Fruit fly (Drosophila melanogaster) whole organism, embryonic: ENCODE data around the gene CG32267.
A peak's percentile ranks its signal among the peaks of the same experiment; 100 is the strongest.

Experiments used
- Awh ChIP-seq: fragments of 200-800 bp; sonication (Bioruptor generic); IDR thresholded peaks from 2 replicates; pipeline ENCODE4, ENCODE4 v1.3.6; 2022; ENCODE audit warnings: missing biosample characterization, missing genetic modification characterization
- CG10147 ChIP-seq: fragments of 200-800 bp; sonication (Bioruptor generic); optimal IDR thresholded peaks from 2 replicates; lab custom pipeline; 2019; ENCODE audit warnings: missing biosample characterization, mild to moderate bottlenecking, missing genetic modification characterization, moderate library complexity
- CG10654 ChIP-seq: fragments of 200-800 bp; sonication (Bioruptor generic); optimal IDR thresholded peaks from 2 replicates; lab custom pipeline; 2016; ENCODE audit warnings: missing biosample characterization, missing genetic modification characterization
- CG11093 ChIP-seq: fragments of 200-800 bp; sonication (Bioruptor generic); IDR thresholded peaks from 3 replicates; pipeline ENCODE4 v1.3.6; 2022; ENCODE audit warnings: missing biosample characterization, missing genetic modification characterization
- CG12299 ChIP-seq: fragments of 200-800 bp; sonication (Bioruptor generic); optimal IDR thresholded peaks from 2 replicates; lab custom pipeline; 2018; ENCODE audit warnings: missing biosample characterization, mild to moderate bottlenecking, missing genetic modification characterization
- CG14014 ChIP-seq: fragments of 200-800 bp; sonication (Bioruptor generic); IDR thresholded peaks from 2 replicates; pipeline ENCODE4 v1.3.6; 2022; ENCODE audit warnings: missing biosample characterization, missing genetic modification characterization
- CG14667 ChIP-seq: fragments of 200-800 bp; sonication (Bioruptor generic); IDR thresholded peaks from 2 replicates; pipeline ENCODE4 v1.3.6; 2022; ENCODE audit warnings: missing biosample characterization, missing genetic modification characterization
- CG14710 ChIP-seq: fragments of 200-800 bp; sonication (Bioruptor generic); optimal IDR thresholded peaks from 3 replicates; lab custom pipeline; 2019; ENCODE audit warnings: missing biosample characterization, mild to moderate bottlenecking, missing genetic modification characterization, moderate library complexity
- CG16815 ChIP-seq: fragments of 200-800 bp; sonication (Bioruptor generic); optimal IDR thresholded peaks from 3 replicates; lab custom pipeline; 2017; ENCODE audit warnings: missing biosample characterization, mild to moderate bottlenecking, missing genetic modification characterization
- CG16863 ChIP-seq: fragments of 200-800 bp; sonication (Bioruptor generic); optimal IDR thresholded peaks from 3 replicates; lab custom pipeline; 2016; ENCODE audit warnings: missing biosample characterization, missing genetic modification characterization
- CG17385 ChIP-seq: fragments of 200-800 bp; sonication (Bioruptor generic); optimal IDR thresholded peaks from 3 replicates; lab custom pipeline; 2018; ENCODE audit warnings: missing biosample characterization, mild to moderate bottlenecking, missing genetic modification characterization
- CG18011 ChIP-seq: fragments of 200-800 bp; sonication (Bioruptor generic); optimal IDR thresholded peaks from 2 replicates; lab custom pipeline; 2017; ENCODE audit warnings: missing biosample characterization, missing genetic modification characterization, mild to moderate bottlenecking, moderate library complexity, missing genotype
- CG18599 ChIP-seq: fragments of 200-800 bp; sonication (Bioruptor generic); optimal IDR thresholded peaks from 3 replicates; lab custom pipeline; 2017; ENCODE audit warnings: missing biosample characterization, missing genetic modification characterization, mild to moderate bottlenecking, moderate library complexity, missing genetic modification reagents
- CG2120 ChIP-seq: fragments of 200-800 bp; sonication (Bioruptor generic); optimal IDR thresholded peaks from 3 replicates; lab custom pipeline; 2016; ENCODE audit warnings: missing biosample characterization, missing genetic modification characterization
- CG2202 ChIP-seq: fragments of 200-800 bp; sonication (Bioruptor generic); optimal IDR thresholded peaks from 2 replicates; lab custom pipeline; 2018; ENCODE audit warnings: missing biosample characterization, mild to moderate bottlenecking, missing genetic modification characterization
- CG2875 ChIP-seq: fragments of 200-800 bp; sonication (Bioruptor generic); optimal IDR thresholded peaks from 2 replicates; lab custom pipeline; 2017; ENCODE audit warnings: missing biosample characterization, mild to moderate bottlenecking, missing genetic modification characterization, missing genetic modification reagents
- CG3838 ChIP-seq: fragments of 200-800 bp; sonication (Bioruptor generic); optimal IDR thresholded peaks from 3 replicates; lab custom pipeline; 2016; ENCODE audit warnings: missing biosample characterization, missing genetic modification characterization
- CG4424 ChIP-seq: fragments of 200-800 bp; sonication (Bioruptor generic); optimal IDR thresholded peaks from 3 replicates; lab custom pipeline; 2016; ENCODE audit warnings: missing biosample characterization, missing genetic modification characterization
- CG6765 ChIP-seq: fragments of 200-800 bp; sonication (Bioruptor generic); optimal IDR thresholded peaks from 3 replicates; lab custom pipeline; 2017; ENCODE audit warnings: missing biosample characterization, mild to moderate bottlenecking, missing genetic modification characterization
- CG6791 ChIP-seq: fragments of 200-800 bp; sonication (Bioruptor generic); IDR thresholded peaks from 3 replicates; pipeline ENCODE4 v1.3.6; 2022; ENCODE audit warnings: missing biosample characterization, missing genetic modification characterization; ENCODE audit not compliant: partially characterized antibody
- CG7786 ChIP-seq: fragments of 200-800 bp; sonication (Bioruptor generic); optimal IDR thresholded peaks from 2 replicates; lab custom pipeline; 2016; ENCODE audit warnings: missing biosample characterization, missing genetic modification characterization
- CG8290 ChIP-seq, 3 experiments: fragments of 200-800 bp; sonication (Bioruptor generic); optimal IDR thresholded peaks; 2 replicates each; lab custom pipeline; 2016 to 2019; ENCODE audit warnings: missing biosample characterization in 3 of 3, missing genetic modification characterization in 3 of 3, mild to moderate bottlenecking in 2 of 3, moderate library complexity in 1 of 3
- CG8388 ChIP-seq: fragments of 200-800 bp; sonication (Bioruptor generic); optimal IDR thresholded peaks from 2 replicates; lab custom pipeline; 2019; ENCODE audit warnings: missing biosample characterization, mild to moderate bottlenecking, missing genetic modification characterization, moderate library complexity
- CHES-1-like ChIP-seq: fragments of 200-800 bp; sonication (Bioruptor generic); optimal IDR thresholded peaks from 2 replicates; lab custom pipeline; 2016; ENCODE audit warnings: missing biosample characterization, missing genetic modification characterization
- D19B ChIP-seq: fragments of 200-800 bp; sonication (Bioruptor generic); optimal IDR thresholded peaks from 2 replicates; lab custom pipeline; 2017; ENCODE audit warnings: missing biosample characterization, mild to moderate bottlenecking, missing genetic modification characterization
- GATAe ChIP-seq: fragments of 200-800 bp; sonication (Bioruptor generic); conservative IDR thresholded peaks from 2 replicates; pipeline ENCODE4 v1.3.6; 2022; ENCODE audit warnings: missing biosample characterization, missing genetic modification characterization
- Gug ChIP-seq: fragments of 200-800 bp; sonication (Bioruptor generic); IDR thresholded peaks from 4 replicates; pipeline ENCODE4 v1.3.6; 2022; ENCODE audit warnings: missing biosample characterization, missing genetic modification characterization
- HLH4C ChIP-seq: fragments of 200-800 bp; sonication (Bioruptor generic); IDR thresholded peaks from 3 replicates; pipeline ENCODE4 v1.3.6; 2022; ENCODE audit warnings: missing biosample characterization, missing genetic modification characterization; ENCODE audit not compliant: partially characterized antibody
- HmgD ChIP-seq: fragments of 200-800 bp; sonication (Bioruptor generic); optimal IDR thresholded peaks from 3 replicates; lab custom pipeline; 2016; ENCODE audit warnings: missing biosample characterization, missing genetic modification characterization
- Hmr ChIP-seq: fragments of 200-800 bp; sonication (Bioruptor generic); optimal IDR thresholded peaks from 3 replicates; lab custom pipeline; 2017; ENCODE audit warnings: mild to moderate bottlenecking, missing biosample characterization, missing genetic modification reagents, missing genetic modification characterization
- Hsf ChIP-seq: fragments of 200-800 bp; sonication (Bioruptor generic); optimal IDR thresholded peaks from 3 replicates; lab custom pipeline; 2016; ENCODE audit warnings: missing biosample characterization, missing genetic modification characterization
- MTF-1 ChIP-seq: fragments of 200-800 bp; sonication (Bioruptor generic); optimal IDR thresholded peaks from 2 replicates; lab custom pipeline; 2018; ENCODE audit warnings: missing biosample characterization, mild to moderate bottlenecking, missing genetic modification characterization, borderline replicate concordance
- Med ChIP-seq: fragments of 200-800 bp; sonication (Bioruptor generic); peaks from one replicate; lab custom pipeline; 2016; ENCODE audit warnings: missing biosample characterization, missing genetic modification characterization, mild to moderate bottlenecking, inconsistent platforms, moderate library complexity
- Meics ChIP-seq: fragments of 200-800 bp; sonication (Bioruptor generic); optimal IDR thresholded peaks from 2 replicates; lab custom pipeline; 2017; ENCODE audit warnings: missing biosample characterization, mild to moderate bottlenecking, missing genetic modification characterization
- Ptx1 ChIP-seq: fragments of 200-800 bp; sonication (Bioruptor generic); IDR thresholded peaks from 2 replicates; pipeline ENCODE4 v1.3.6; 2022; ENCODE audit warnings: missing biosample characterization, missing genetic modification characterization
- Sin3A ChIP-seq: fragments of >200 bp; optimal IDR thresholded peaks from 2 replicates; lab custom pipeline; 2018
- Six4 ChIP-seq: fragments of 200-800 bp; sonication (Bioruptor generic); optimal IDR thresholded peaks from 2 replicates; lab custom pipeline; 2016; ENCODE audit warnings: missing biosample characterization, missing genetic modification characterization
- cas ChIP-seq: fragments of 200-800 bp; sonication (Bioruptor generic); IDR thresholded peaks from 2 replicates; pipeline ENCODE4 v1.3.6; 2022; ENCODE audit warnings: missing biosample characterization, missing genetic modification characterization
- ci ChIP-seq: fragments of 200-800 bp; sonication (Bioruptor generic); IDR thresholded peaks from 3 replicates; pipeline ENCODE4 v1.3.6; 2022; ENCODE audit warnings: missing biosample characterization, missing genetic modification characterization
- dysf ChIP-seq: fragments of 200-800 bp; sonication (Bioruptor generic); IDR thresholded peaks from 3 replicates; pipeline ENCODE4 v1.3.6; 2022; ENCODE audit warnings: missing biosample characterization, missing genetic modification characterization
- ewg ChIP-seq: fragments of 200-800 bp; sonication (Bioruptor generic); optimal IDR thresholded peaks from 3 replicates; lab custom pipeline; 2017; ENCODE audit warnings: mild to moderate bottlenecking, missing biosample characterization, missing genetic modification reagents, missing genetic modification characterization
- fd102C ChIP-seq: fragments of 200-800 bp; sonication (Bioruptor generic); optimal IDR thresholded peaks from 2 replicates; lab custom pipeline; 2018; ENCODE audit warnings: missing biosample characterization, mild to moderate bottlenecking, missing genetic modification characterization, moderate library complexity
- gro ChIP-seq: fragments of 200-800 bp; sonication (Bioruptor generic); optimal IDR thresholded peaks from 2 replicates; lab custom pipeline; 2016; ENCODE audit warnings: missing biosample characterization, missing genetic modification characterization
- ind ChIP-seq: fragments of 200-800 bp; sonication (Bioruptor generic); optimal IDR thresholded peaks from 3 replicates; lab custom pipeline; 2016; ENCODE audit warnings: missing biosample characterization, missing genetic modification characterization
- kah ChIP-seq: fragments of 200-800 bp; sonication (Bioruptor generic); optimal IDR thresholded peaks from 2 replicates; lab custom pipeline; 2018; ENCODE audit warnings: missing biosample characterization, mild to moderate bottlenecking, missing genetic modification characterization
- pb ChIP-seq: fragments of 200-800 bp; sonication (Bioruptor generic); optimal IDR thresholded peaks from 3 replicates; lab custom pipeline; 2016; ENCODE audit warnings: missing biosample characterization, missing genetic modification characterization
- psq ChIP-seq: fragments of 200-800 bp; sonication (Bioruptor generic); optimal IDR thresholded peaks from 2 replicates; lab custom pipeline; 2017; ENCODE audit warnings: missing biosample characterization, missing genetic modification characterization
- stc ChIP-seq: fragments of 200-800 bp; sonication (Bioruptor generic); IDR thresholded peaks from 2 replicates; pipeline ENCODE4 v1.3.6; 2022; ENCODE audit warnings: missing biosample characterization, missing genetic modification characterization
- vnd ChIP-seq: fragments of 200-800 bp; sonication (Bioruptor generic); IDR thresholded peaks from 3 replicates; pipeline ENCODE4 v1.3.6; 2022; ENCODE audit warnings: missing biosample characterization, missing genetic modification characterization; ENCODE audit not compliant: partially characterized antibody
- wdn ChIP-seq: fragments of 200-800 bp; sonication (Bioruptor generic); IDR thresholded peaks from 2 replicates; pipeline ENCODE4 v1.3.6; 2022; ENCODE audit warnings: missing biosample characterization, missing genetic modification characterization
- zfh2 ChIP-seq: fragments of 200-800 bp; sonication (Bioruptor generic); optimal IDR thresholded peaks from 2 replicates; lab custom pipeline; 2016; ENCODE audit warnings: missing biosample characterization, missing genetic modification characterization

Gene CG32267

dm6 chr3L:3434882-3435281, 37.0 kb downstream of the CG32267 start (continued):
- TF ChIP-seq CG2875 (GFP tag; lab: Kevin White, UChicago), result peak; percentile 24
- no peak for TF ChIP-seq CG10654 (GFP tag; lab: Kevin White, UChicago)
- no peak for TF ChIP-seq wdn (GFP tag; lab: Robert Waterston, UW)
- TF ChIP-seq psq (GFP tag; lab: Kevin White, UChicago), result no peak
- no peak for TF ChIP-seq gro (GFP tag; lab: Kevin White, UChicago)
- TF ChIP-seq CG2202 (tag; lab: Kevin White, UChicago), result no peak
- no peak for TF ChIP-seq Hsf
- peak; percentile 30 for TF ChIP-seq CG17385 (GFP tag; lab: Kevin White, UChicago)
- no peak for TF ChIP-seq Six4
- peak; percentile 28; the same call in 1 of the 2 replicates for TF ChIP-seq Ptx1
- no peak for TF ChIP-seq GATAe
- peak; percentile 25 for TF ChIP-seq CG14710 (tag; lab: Kevin White, UChicago)
- peak; percentile 35 for TF ChIP-seq CG8388 (GFP tag; lab: Kevin White, UChicago)
- no peak for TF ChIP-seq CG16815 (GFP tag; lab: Kevin White, UChicago)
- no peak for TF ChIP-seq CG14667 (GFP tag; lab: Robert Waterston, UW)
- TF ChIP-seq CG6791 (GFP tag; lab: Robert Waterston, UW), result no peak
- no peak for TF ChIP-seq CG6765 (GFP tag; lab: Kevin White, UChicago)
- TF ChIP-seq CG11093 (GFP tag; lab: Robert Waterston, UW), result peak; percentile 45; the same call in 1 of the 3 replicates
- TF ChIP-seq fd102C (GFP tag; lab: Kevin White, UChicago), result no peak
- TF ChIP-seq stc, result no peak
- TF ChIP-seq CG7786, result no peak
- TF ChIP-seq CG10147 (GFP tag; lab: Kevin White, UChicago), result no peak
- no peak for TF ChIP-seq CG8290 (GFP tag; optimal IDR thresholded peaks at IDR 0.05; lab: Kevin White, UChicago)
- no peak for TF ChIP-seq CG8290 (tag; optimal IDR thresholded peaks at IDR 0.05; lab: Kevin White, UChicago)
- no peak for TF ChIP-seq Meics (GFP tag; lab: Kevin White, UChicago)
- TF ChIP-seq CG12299 (tag; lab: Kevin White, UChicago), result no peak
- TF ChIP-seq cas (GFP tag; lab: Robert Waterston, UW), result no peak
- TF ChIP-seq pb (GFP tag; lab: Kevin White, UChicago), result no peak
- no peak for TF ChIP-seq HmgD (GFP tag; lab: Kevin White, UChicago)
- TF ChIP-seq kah (GFP tag; lab: Kevin White, UChicago), result no peak
- no peak for TF ChIP-seq Gug
- TF ChIP-seq vnd (GFP tag; lab: Robert Waterston, UW), result no peak
- TF ChIP-seq CG3838 (GFP tag; lab: Kevin White, UChicago), result no peak
- no peak for TF ChIP-seq CHES-1-like (GFP tag; lab: Kevin White, UChicago)
- peak; percentile 45; the same call in 2 of the 3 replicates for TF ChIP-seq dysf (GFP tag; lab: Robert Waterston, UW)
- TF ChIP-seq ind (GFP tag; lab: Kevin White, UChicago), result no peak
- peak; percentile 12 for TF ChIP-seq CG18599 (GFP tag; lab: Kevin White, UChicago)
- TF ChIP-seq CG16863 (GFP tag; lab: Kevin White, UChicago), result no peak
- TF ChIP-seq ci, result peak; percentile 85
- TF ChIP-seq Sin3A, result no peak
- TF ChIP-seq MTF-1 (GFP tag; lab: Kevin White, UChicago), result no peak
- no peak for TF ChIP-seq D19B
- TF ChIP-seq zfh2 (GFP tag; lab: Kevin White, UChicago), result no peak
- TF ChIP-seq CG14014 (GFP tag; lab: Robert Waterston, UW), result no peak; the same call in 1 of the 2 replicates
- TF ChIP-seq CG2120 (GFP tag; lab: Kevin White, UChicago), result no peak
- TF ChIP-seq CG4424, result peak; percentile 29
- TF ChIP-seq HLH4C, result no peak
- peak; percentile 3 for TF ChIP-seq ewg (GFP tag; lab: Kevin White, UChicago)
- TF ChIP-seq Hmr (GFP tag; lab: Kevin White, UChicago), result peak; percentile 17
- TF ChIP-seq CG18011 (GFP tag; lab: Kevin White, UChicago), result no peak
- peak; percentile 76 for TF ChIP-seq Med
- TF ChIP-seq Awh (GFP tag; lab: Robert Waterston, UW), result no peak
